Worm (Caenorhabditis elegans): ENCODE measurements around the gene ZK353.9.

The ZK353.9 gene

DNA sequence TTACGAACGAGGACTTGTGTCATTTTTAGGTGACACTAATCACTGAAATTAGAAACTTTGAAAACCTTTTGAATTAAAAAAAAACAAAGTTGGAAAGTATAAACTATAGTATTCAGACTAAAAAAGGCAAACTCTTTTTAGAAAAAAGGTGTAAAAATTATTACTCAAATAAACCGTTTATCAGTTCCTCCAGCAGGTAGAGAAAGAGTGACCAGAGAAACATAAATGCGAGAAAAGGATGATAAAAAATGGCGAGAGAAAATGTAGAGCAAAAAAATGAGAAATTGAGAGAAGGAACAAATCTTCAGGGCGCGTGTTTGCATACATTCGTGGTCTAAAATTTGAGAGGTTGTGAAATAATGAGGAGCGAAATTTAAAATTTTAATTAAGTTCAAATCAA lies 7.4 kb upstream of the ZK353.9 start, which contains the start of gene lap-1:
Gene lap-1 (minus strand): TSS at position 42 of the 400 bp plus-strand sequence.
- TF ChIP-seq nhr-28 (tag; optimal IDR thresholded peaks at IDR 0.05) (peak; percentile 31), dmd-6 (GFP tag; IDR thresholded peaks at IDR 0.05) (peak; percentile 28; the same call in 1 of the 2 replicates), daf-19 (GFP tag; conservative IDR thresholded peaks at IDR 0.05) (no peak), pqm-1 (tag; optimal IDR thresholded peaks at IDR 0.05) (peak; percentile 83), ZK337.2 (GFP tag; IDR thresholded peaks at IDR 0.05) (no peak)

DNA sequence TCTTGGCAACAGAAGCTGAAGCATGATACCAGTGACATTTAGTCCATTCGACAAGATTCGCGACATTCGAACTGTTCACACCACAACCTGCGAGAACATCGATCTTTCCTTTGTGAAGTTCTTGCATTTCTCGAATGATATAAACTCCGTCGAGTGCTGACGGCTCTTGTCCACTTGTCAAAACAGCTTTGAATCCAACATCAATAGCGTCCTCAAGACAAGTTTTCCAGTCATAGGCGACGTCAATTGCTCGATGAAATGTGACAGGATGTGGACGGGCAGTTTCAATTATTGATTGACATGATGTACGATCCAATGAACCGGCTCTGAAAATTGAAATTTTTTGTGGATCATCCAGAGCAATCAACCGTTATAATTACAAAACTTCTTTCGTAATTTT lies 6.7 kb upstream of the ZK353.9 start:
- peak; percentile 89 for TF ChIP-seq aha-1 (tag)
- no peak for TF ChIP-seq dmd-6 (GFP tag; IDR thresholded peaks at IDR 0.05)
- TF ChIP-seq dpl-1 (GFP tag; optimal IDR thresholded peaks at IDR 0.05): no peak
- peak in 1 of 2 experiments; percentile 96 for TF ChIP-seq unc-62 (GFP tag; optimal IDR thresholded peaks at IDR 0.05 in 1 of 2)
- no peak for TF ChIP-seq unc-62 (tag; optimal IDR thresholded peaks at IDR 0.05)

ce11 chrIII:8403507-8403906 lies 5.8 kb upstream of the ZK353.9 start, which contains the start of gene cutc-1:
Gene cutc-1 (minus strand): TSS chrIII:8403607.
- TF ChIP-seq nhr-48 (tag; optimal IDR thresholded peaks at IDR 0.05) (no peak), nhr-28 (tag; optimal IDR thresholded peaks at IDR 0.05) (no peak)

DNA sequence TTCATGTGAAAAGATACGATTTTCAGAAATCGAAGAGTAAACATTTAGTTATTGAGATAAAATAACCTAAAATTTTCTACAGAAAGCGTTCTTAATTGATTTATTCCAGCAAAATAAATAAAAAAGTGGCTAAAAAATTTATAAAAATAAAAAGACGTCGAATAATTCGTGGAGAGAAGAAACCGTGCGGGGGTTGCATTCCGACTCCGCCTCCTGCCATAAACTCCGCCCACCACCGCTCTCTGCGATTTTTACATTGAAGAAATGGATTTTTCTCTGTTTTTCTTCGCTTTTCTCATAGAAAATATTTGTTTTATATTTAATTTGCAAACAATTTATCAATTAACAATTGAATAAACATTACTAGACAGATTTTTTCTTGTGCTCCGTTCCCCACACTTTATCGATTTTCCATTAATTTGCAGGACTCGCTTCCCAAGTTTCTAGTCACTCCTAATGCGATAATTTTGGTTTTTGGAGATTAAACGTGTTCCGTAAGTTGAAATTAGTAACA lies 3.8 kb upstream of the ZK353.9 start, which contains the start of the genes ubxn-4 and cyy-1:
Gene ubxn-4 (minus strand): TSS at position 114 of the 514 bp plus-strand sequence.
Gene cyy-1 (plus strand): TSS at position 426 of the 514 bp plus-strand sequence.
- TF ChIP-seq lin-15B (tag; optimal IDR thresholded peaks at IDR 0.05): no peak
- TF ChIP-seq mxl-2 (GFP tag; conservative IDR thresholded peaks at IDR 0.05): no peak
- no peak for TF ChIP-seq fkh-10 (GFP tag; optimal IDR thresholded peaks at IDR 0.05)
- no peak for TF ChIP-seq ceh-82 (tag; optimal IDR thresholded peaks at IDR 0.05)
- TF ChIP-seq aha-1 (tag): peak; percentile 14
- no peak for TF ChIP-seq spr-1 (tag; optimal IDR thresholded peaks at IDR 0.05)
- TF ChIP-seq spr-3 (GFP tag; optimal IDR thresholded peaks at IDR 0.05): no peak
- TF ChIP-seq Y105C5A.15 (GFP tag; IDR thresholded peaks at IDR 0.05): no peak
- no peak for TF ChIP-seq ceh-20 (GFP tag; IDR thresholded peaks at IDR 0.05)
- TF ChIP-seq nhr-41 (GFP tag; IDR thresholded peaks at IDR 0.05): no peak
- no peak for TF ChIP-seq fos-1 (tag; optimal IDR thresholded peaks at IDR 0.05)
- TF ChIP-seq tra-1 (GFP tag; IDR thresholded peaks at IDR 0.05): no peak
- peak in 1 of 2 experiments; percentile 25 for TF ChIP-seq lsy-2 (tag; optimal IDR thresholded peaks at IDR 0.05)
- TF ChIP-seq Y48G9A.11 (GFP tag; IDR thresholded peaks at IDR 0.05): no peak
- TF ChIP-seq hmg-1.1 (GFP tag; IDR thresholded peaks at IDR 0.05): no peak
- peak; percentile 49 for TF ChIP-seq mes-2 (tag; optimal IDR thresholded peaks at IDR 0.05; ENCODE audit: poor library complexity, severe bottlenecking)
- TF ChIP-seq T26A8.4 (GFP tag; IDR thresholded peaks at IDR 0.05): no peak
- TF ChIP-seq lim-7 (GFP tag; IDR thresholded peaks at IDR 0.05): no peak
- TF ChIP-seq skn-1 (tag; optimal IDR thresholded peaks at IDR 0.05): no peak
- TF ChIP-seq daf-8 (GFP tag; IDR thresholded peaks at IDR 0.05): no peak

- TF ChIP-seq ceh-62 (tag; optimal IDR thresholded peaks at IDR 0.05): no peak
- TF ChIP-seq rbr-2 (tag; optimal IDR thresholded peaks at IDR 0.05): no peak
- no peak for TF ChIP-seq zag-1 (tag; optimal IDR thresholded peaks at IDR 0.05)
- TF ChIP-seq ZK546.5 (tag; optimal IDR thresholded peaks at IDR 0.05): no peak
- no peak for TF ChIP-seq zfp-2 (tag; optimal IDR thresholded peaks at IDR 0.05)
- TF ChIP-seq egl-27 (tag; optimal IDR thresholded peaks at IDR 0.05): no peak
- TF ChIP-seq lsy-2 (tag; optimal IDR thresholded peaks at IDR 0.05): no peak
- no peak for TF ChIP-seq mxl-3 (GFP tag; optimal IDR thresholded peaks at IDR 0.05)
- TF ChIP-seq nhr-11 (tag; optimal IDR thresholded peaks at IDR 0.05): no peak
- TF ChIP-seq mxl-2 (GFP tag; conservative IDR thresholded peaks at IDR 0.05): no peak
- TF ChIP-seq lin-39 (tag; optimal IDR thresholded peaks at IDR 0.05): no peak
- TF ChIP-seq aha-1 (tag): peak; percentile 53
- peak; percentile 44; the same call in 1 of the 2 replicates for TF ChIP-seq dmd-6 (GFP tag; IDR thresholded peaks at IDR 0.05)
- no peak for TF ChIP-seq hmg-1.1 (GFP tag; IDR thresholded peaks at IDR 0.05)
- TF ChIP-seq snpc-1.2 (GFP tag; IDR thresholded peaks at IDR 0.05): no peak
- TF ChIP-seq unc-62 (GFP tag; optimal IDR thresholded peaks at IDR 0.05 in 1 of 2): peak in 1 of 2 experiments; percentile 69
- no peak for TF ChIP-seq unc-62 (tag; optimal IDR thresholded peaks at IDR 0.05)
- no peak for TF ChIP-seq dpl-1 (GFP tag; optimal IDR thresholded peaks at IDR 0.05)
- no peak for TF ChIP-seq Y48G9A.11 (GFP tag; IDR thresholded peaks at IDR 0.05)
Observed at ce11 chrIII:8410747-8411146, 1.5 kb downstream of the ZK353.9 start.
